Fruit fly (Drosophila melanogaster): Measurements from ENCODE around the gene CG33298.

- TF ChIP-seq h (optimal IDR thresholded peaks at IDR 0.05) (no peak), psq (optimal IDR thresholded peaks at IDR 0.05) (no peak), insv (optimal IDR thresholded peaks at IDR 0.05) (no peak), Sin3A (optimal IDR thresholded peaks at IDR 0.05) (no peak), Myc (optimal IDR thresholded peaks at IDR 0.05) (no peak)
Measured at dm6 chr2L:9565387-9565786, 70.1 kb downstream of the CG33298 start, which contains the start of gene CG46468.

Measured in Kc167 (cell line).